Fruit fly (Drosophila melanogaster) whole organism, prepupa: Measurements from ENCODE around the gene Rsph1.

Source experiments
- CG3919 ChIP-seq: fragments of 200-800 bp; sonication (Bioruptor generic); optimal IDR thresholded peaks from 3 replicates; lab custom pipeline; 2016; ENCODE audit warnings: missing biosample characterization, missing genetic modification characterization
- Gug ChIP-seq: fragments of 200-800 bp; sonication (Bioruptor generic); IDR thresholded peaks from 2 replicates; pipeline ENCODE4 v1.3.6; 2022; ENCODE audit warnings: missing biosample characterization, missing genetic modification characterization
- Lpt ChIP-seq: fragments of 200-800 bp; sonication (Bioruptor generic); optimal IDR thresholded peaks from 3 replicates; lab custom pipeline; 2016; ENCODE audit warnings: missing biosample characterization, missing genetic modification characterization
- Sox15 ChIP-seq: fragments of 200-800 bp; sonication (Bioruptor generic); optimal IDR thresholded peaks from 3 replicates; lab custom pipeline; 2016; ENCODE audit warnings: missing biosample characterization, missing genetic modification characterization
- net ChIP-seq: fragments of 200-800 bp; sonication (Bioruptor generic); optimal IDR thresholded peaks from 3 replicates; lab custom pipeline; 2016; ENCODE audit warnings: missing biosample characterization, missing genetic modification characterization

- TF ChIP-seq CG3919 (no peak), Lpt (GFP tag; lab: Kevin White, UChicago) (no peak), Sox15 (no peak), net (GFP tag; lab: Kevin White, UChicago) (no peak), Gug (no peak)
These were observed at the start of gene Rsph1 for dm6 chr2L:13183150-13183549.
